Fruit fly (Drosophila melanogaster) whole organism, wandering third instar larva: ENCODE data around the gene Takl1.

Experiments
- br ChIP-seq: fragments of 200-800 bp; sonication (Bioruptor generic); optimal IDR thresholded peaks from 2 replicates; lab custom pipeline; 2016; ENCODE audit warnings: missing biosample characterization, missing genetic modification characterization
- woc ChIP-seq: sonication (Bioruptor generic); optimal IDR thresholded peaks from 2 replicates; lab custom pipeline; 2016; ENCODE audit warnings: missing biosample characterization, mild to moderate bottlenecking, missing genetic modification characterization

DNA sequence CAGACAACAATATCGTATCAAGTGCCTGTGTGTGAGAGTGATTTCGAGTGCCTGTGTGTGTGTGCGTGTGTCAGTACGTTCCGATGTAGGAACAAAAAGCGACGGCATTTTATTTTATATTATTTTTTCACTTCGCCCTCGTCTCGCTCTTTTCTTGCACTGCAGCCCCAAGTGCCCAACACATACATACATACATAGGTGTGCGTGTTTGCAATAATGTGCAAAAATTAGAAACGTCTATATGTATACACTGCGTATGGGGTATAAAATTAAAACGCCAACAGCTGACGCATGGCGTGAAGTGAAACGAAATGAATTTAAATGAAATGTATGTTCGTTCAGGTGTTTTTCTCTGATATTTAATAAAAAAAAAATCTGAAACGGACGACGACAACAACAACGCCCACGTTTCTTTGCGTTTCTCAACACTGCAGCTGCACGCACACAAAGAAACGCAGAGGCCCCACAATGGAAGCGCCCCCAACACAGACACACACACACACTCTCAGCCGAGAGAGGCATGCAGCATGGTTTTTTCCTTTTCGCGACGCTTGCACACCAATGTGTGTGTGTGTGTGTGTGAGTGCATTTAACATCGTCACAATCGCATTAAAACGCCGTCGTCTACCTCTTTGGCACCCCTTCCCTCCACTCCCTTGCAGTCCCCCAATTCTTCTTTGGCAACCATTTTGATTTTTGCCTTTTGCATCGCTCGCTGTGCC lies 11.5 kb upstream of the Takl1 start:
- peak; percentile 52 for TF ChIP-seq br (GFP tag; lab: Kevin White, UChicago)
- TF ChIP-seq woc (GFP tag; lab: Kevin White, UChicago), result peak; percentile 8
